Fruit fly (Drosophila melanogaster): Measurements from ENCODE around the gene CG7156.

The CG7156 gene

dm6 chr3R:18220211-18220749 lies 21.7 kb downstream of the CG7156 start, which contains the start of the genes CG7988 and CG7183 (continued):
- TF ChIP-seq fd59A (GFP tag; optimal IDR thresholded peaks at IDR 0.05) (peak; percentile 95), Sox14 (GFP tag; optimal IDR thresholded peaks at IDR 0.05) (peak; percentile 98), cyc (GFP tag; optimal IDR thresholded peaks at IDR 0.05) (peak; percentile 97), CG32006 (GFP tag; optimal IDR thresholded peaks at IDR 0.05) (peak; percentile 98), CG16779 (tag; optimal IDR thresholded peaks at IDR 0.05) (peak; percentile 89), Eip93F (GFP tag; optimal IDR thresholded peaks at IDR 0.05) (peak; percentile 82), lz (GFP tag; optimal IDR thresholded peaks at IDR 0.05) (peak; percentile 99), CG3032 (tag; optimal IDR thresholded peaks at IDR 0.05) (peak; percentile 99), CG34406 (GFP tag; optimal IDR thresholded peaks at IDR 0.05) (peak; percentile 98), Hr4 (GFP tag; optimal IDR thresholded peaks at IDR 0.05) (peak; percentile 98), CG11294 (GFP tag; IDR thresholded peaks at IDR 0.05) (peak; percentile 97), Hr39 (GFP tag; optimal IDR thresholded peaks at IDR 0.05) (peak; percentile 98), vri (GFP tag; optimal IDR thresholded peaks at IDR 0.05) (no peak), CG8119 (GFP tag; IDR thresholded peaks at IDR 0.05) (peak; percentile 97), fkh (GFP tag; optimal IDR thresholded peaks at IDR 0.05) (peak; percentile 98), CG31627 (GFP tag; optimal IDR thresholded peaks at IDR 0.05) (peak; percentile 99), CG10631 (GFP tag; optimal IDR thresholded peaks at IDR 0.05) (peak; percentile 99), Eip75B (GFP tag; optimal IDR thresholded peaks at IDR 0.05) (peak; percentile 98), CG7368 (GFP tag; optimal IDR thresholded peaks at IDR 0.05) (peak; percentile 93), CG4318 (GFP tag; optimal IDR thresholded peaks at IDR 0.05) (no peak), CG9139 (GFP tag; optimal IDR thresholded peaks at IDR 0.05) (peak; percentile 93), salr (GFP tag; optimal IDR thresholded peaks at IDR 0.05) (peak; percentile 92 to 97), net (GFP tag; optimal IDR thresholded peaks at IDR 0.05) (peak; percentile 97), esn (GFP tag; optimal IDR thresholded peaks at IDR 0.05) (peak; percentile 99)

dm6 chr3R:18215900-18216299 lies 26.1 kb downstream of the CG7156 start, which contains the start of gene CG14314:
Gene CG14314 (plus strand): TSS chr3R:18216142.
- TF ChIP-seq CG15336 (GFP tag; IDR thresholded peaks at IDR 0.05) (no peak), Ets96B (tag; optimal IDR thresholded peaks at IDR 0.05) (no peak), CG6808 (GFP tag; optimal IDR thresholded peaks at IDR 0.05) (no peak), CG6792 (GFP tag; optimal IDR thresholded peaks at IDR 0.05) (no peak), Sox14 (GFP tag; optimal IDR thresholded peaks at IDR 0.05) (no peak), esn (GFP tag; optimal IDR thresholded peaks at IDR 0.05) (no peak), Lpt (GFP tag; optimal IDR thresholded peaks at IDR 0.05) (no peak), acj6 (GFP tag; optimal IDR thresholded peaks at IDR 0.05) (no peak), Gug (GFP tag; IDR thresholded peaks at IDR 0.05) (no peak), topi (GFP tag; optimal IDR thresholded peaks at IDR 0.05) (no peak), fd85E (GFP tag; optimal IDR thresholded peaks at IDR 0.05) (no peak), CG32006 (GFP tag; optimal IDR thresholded peaks at IDR 0.05) (no peak), CG34406 (GFP tag; optimal IDR thresholded peaks at IDR 0.05) (no peak), achi (GFP tag; optimal IDR thresholded peaks at IDR 0.05) (no peak), CG3032 (tag; optimal IDR thresholded peaks at IDR 0.05) (no peak), Blimp-1 (GFP tag; optimal IDR thresholded peaks at IDR 0.05) (no peak), Eip75B (GFP tag; optimal IDR thresholded peaks at IDR 0.05) (no peak)

- TF ChIP-seq lz (GFP tag; optimal IDR thresholded peaks at IDR 0.05) (peak; percentile 63), CG11294 (GFP tag; IDR thresholded peaks at IDR 0.05) (no peak), CG1621 (tag; optimal IDR thresholded peaks at IDR 0.05) (no peak), Sox102F (GFP tag; optimal IDR thresholded peaks at IDR 0.05) (peak; percentile 28), achi (GFP tag; optimal IDR thresholded peaks at IDR 0.05) (peak; percentile 28), fd85E (GFP tag; optimal IDR thresholded peaks at IDR 0.05) (no peak), acj6 (GFP tag; optimal IDR thresholded peaks at IDR 0.05) (peak; percentile 44), Hr4 (GFP tag; optimal IDR thresholded peaks at IDR 0.05) (peak; percentile 55), Gug (GFP tag; IDR thresholded peaks at IDR 0.05) (no peak), CG7368 (GFP tag; optimal IDR thresholded peaks at IDR 0.05) (no peak), CG6163 (GFP tag; IDR thresholded peaks at IDR 0.05) (no peak), CG6808 (GFP tag; optimal IDR thresholded peaks at IDR 0.05) (no peak), Eip75B (GFP tag; optimal IDR thresholded peaks at IDR 0.05) (no peak), CG10631 (GFP tag; optimal IDR thresholded peaks at IDR 0.05) (peak; percentile 8), pdm3 (GFP tag; optimal IDR thresholded peaks at IDR 0.05) (peak; percentile 63), CG31627 (GFP tag; optimal IDR thresholded peaks at IDR 0.05) (peak; percentile 58), CG4318 (GFP tag; optimal IDR thresholded peaks at IDR 0.05) (no peak), esn (GFP tag; optimal IDR thresholded peaks at IDR 0.05) (peak; percentile 61), Smox (GFP tag; optimal IDR thresholded peaks at IDR 0.05) (peak; percentile 47), topi (GFP tag; optimal IDR thresholded peaks at IDR 0.05) (peak; percentile 43), salr (GFP tag; optimal IDR thresholded peaks at IDR 0.05) (peak in 1 of 2 experiments; percentile 5), CG6854 (GFP tag; optimal IDR thresholded peaks at IDR 0.05) (no peak), Hr39 (GFP tag; optimal IDR thresholded peaks at IDR 0.05) (peak; percentile 67), Ets21C (GFP tag; optimal IDR thresholded peaks at IDR 0.05) (peak; percentile 43), net (GFP tag; optimal IDR thresholded peaks at IDR 0.05) (peak; percentile 8), CG32006 (GFP tag; optimal IDR thresholded peaks at IDR 0.05) (peak; percentile 40), OdsH (GFP tag; optimal IDR thresholded peaks at IDR 0.05) (peak; percentile 57), Met (GFP tag; optimal IDR thresholded peaks at IDR 0.05) (peak; percentile 58)
Observed at dm6 chr3R:18215300-18215699, 26.7 kb downstream of the CG7156 start.
